Fruit fly (Drosophila melanogaster) whole organism, embryonic: ENCODE data around the gene Ndae1.

Experiments
- CG10654 ChIP-seq: fragments of 200-800 bp; sonication (Bioruptor generic); optimal IDR thresholded peaks from 2 replicates; lab custom pipeline; 2016; ENCODE audit warnings: missing biosample characterization, missing genetic modification characterization
- CG12659 ChIP-seq: fragments of 200-800 bp; sonication (Bioruptor generic); optimal IDR thresholded peaks from 3 replicates; lab custom pipeline; 2017; ENCODE audit warnings: mild to moderate bottlenecking, missing biosample characterization, missing genetic modification reagents, missing genetic modification characterization
- CG13123 ChIP-seq: fragments of 200-800 bp; sonication (Bioruptor generic); optimal IDR thresholded peaks from 2 replicates; lab custom pipeline; 2016; ENCODE audit warnings: missing biosample characterization, missing genetic modification characterization
- CG14050 ChIP-seq: fragments of 200-800 bp; sonication (Bioruptor generic); IDR thresholded peaks from 3 replicates; pipeline ENCODE4 v1.3.6; 2022; ENCODE audit warnings: missing biosample characterization, missing genetic modification characterization
- CG17186 ChIP-seq: fragments of 200-800 bp; sonication (Bioruptor generic); optimal IDR thresholded peaks from 3 replicates; lab custom pipeline; 2017; ENCODE audit warnings: missing biosample characterization, missing genetic modification reagents, missing genetic modification characterization
- CG2199 ChIP-seq: fragments of 200-800 bp; sonication (Bioruptor generic); IDR thresholded peaks from 3 replicates; pipeline ENCODE4 v1.3.6; 2022; ENCODE audit warnings: missing biosample characterization, missing genetic modification characterization
- CG2678 ChIP-seq: fragments of 200-800 bp; sonication (Bioruptor generic); optimal IDR thresholded peaks from 3 replicates; lab custom pipeline; 2019; ENCODE audit warnings: missing biosample characterization, mild to moderate bottlenecking, missing genetic modification characterization, moderate library complexity
- CG2712 ChIP-seq: fragments of 200-800 bp; optimal IDR thresholded peaks from 3 replicates; lab custom pipeline; 2019; ENCODE audit warnings: missing biosample characterization, mild to moderate bottlenecking, missing genetic modification characterization, moderate library complexity
- CG2889 ChIP-seq: fragments of 200-800 bp; sonication (Bioruptor generic); IDR thresholded peaks from 3 replicates; pipeline ENCODE4 v1.3.6; 2022; ENCODE audit warnings: missing biosample characterization, missing genetic modification characterization
- CG31388 ChIP-seq: fragments of 200-800 bp; sonication (Bioruptor generic); optimal IDR thresholded peaks from 2 replicates; lab custom pipeline; 2016; ENCODE audit warnings: missing biosample characterization, missing genetic modification characterization
- CG3281 ChIP-seq: fragments of 200-800 bp; sonication (Bioruptor generic); optimal IDR thresholded peaks from 3 replicates; lab custom pipeline; 2017; ENCODE audit warnings: missing biosample characterization, mild to moderate bottlenecking, missing genetic modification characterization
- CG3838 ChIP-seq: fragments of 200-800 bp; sonication (Bioruptor generic); optimal IDR thresholded peaks from 3 replicates; lab custom pipeline; 2016; ENCODE audit warnings: missing biosample characterization, missing genetic modification characterization
- CG4820 ChIP-seq: fragments of 200-800 bp; sonication (Bioruptor generic); optimal IDR thresholded peaks from 3 replicates; lab custom pipeline; 2016; ENCODE audit warnings: missing biosample characterization, missing genetic modification characterization
- CG6272 ChIP-seq: fragments of 200-800 bp; sonication (Bioruptor generic); IDR thresholded peaks from 2 replicates; pipeline ENCODE4 v1.3.6; 2022; ENCODE audit warnings: missing biosample characterization, missing genetic modification characterization
- CG6683 ChIP-seq: fragments of 200-800 bp; sonication (Bioruptor generic); optimal IDR thresholded peaks from 2 replicates; lab custom pipeline; 2017; ENCODE audit warnings: missing biosample characterization, mild to moderate bottlenecking, missing genetic modification characterization, missing genetic modification reagents
- CG7271 ChIP-seq: fragments of 200-800 bp; sonication (Bioruptor generic); optimal IDR thresholded peaks from 2 replicates; lab custom pipeline; 2018; ENCODE audit warnings: missing biosample characterization, mild to moderate bottlenecking, missing genetic modification characterization, moderate library complexity
- CG7928 ChIP-seq: fragments of 200-800 bp; sonication (Bioruptor generic); optimal IDR thresholded peaks from 2 replicates; lab custom pipeline; 2017; ENCODE audit warnings: missing biosample characterization, mild to moderate bottlenecking, missing genetic modification characterization
- CG8290 ChIP-seq, 3 experiments: fragments of 200-800 bp; sonication (Bioruptor generic); optimal IDR thresholded peaks; 2 replicates each; lab custom pipeline; 2016 to 2019; ENCODE audit warnings: missing biosample characterization in 3 of 3, missing genetic modification characterization in 3 of 3, mild to moderate bottlenecking in 2 of 3, moderate library complexity in 1 of 3
- CG9215 ChIP-seq: fragments of 200-800 bp; sonication (Bioruptor generic); IDR thresholded peaks from 2 replicates; pipeline ENCODE4 v1.3.6; 2022; ENCODE audit warnings: missing biosample characterization, missing genetic modification characterization
- CG9797 ChIP-seq: fragments of 200-800 bp; sonication (Bioruptor generic); optimal IDR thresholded peaks from 3 replicates; lab custom pipeline; 2018; ENCODE audit warnings: missing biosample characterization, mild to moderate bottlenecking, missing genetic modification characterization
- D ChIP-seq, 2 experiments: fragments of 200-800 bp in 1 of 2; fragments of >200 bp in 1 of 2; sonication (Bioruptor generic) in 1 of 2; optimal IDR thresholded peaks; 2 replicates in 1 of 2; 3 replicates in 1 of 2; lab custom pipeline; 2017; ENCODE audit warnings: mild to moderate bottlenecking in 1 of 2, missing biosample characterization in 1 of 2, missing genetic modification characterization in 1 of 2, missing genetic modification reagents in 1 of 2
- Dek ChIP-seq: fragments of 200-800 bp; sonication (Bioruptor generic); optimal IDR thresholded peaks from 3 replicates; lab custom pipeline; 2019; ENCODE audit warnings: missing biosample characterization, mild to moderate bottlenecking, missing genetic modification characterization, moderate library complexity
- Fer1 ChIP-seq: fragments of 200-800 bp; sonication (Bioruptor generic); optimal IDR thresholded peaks from 2 replicates; lab custom pipeline; 2017; ENCODE audit warnings: missing biosample characterization, mild to moderate bottlenecking, missing genetic modification characterization
- HHEX ChIP-seq: fragments of 200-800 bp; sonication (Bioruptor generic); optimal IDR thresholded peaks from 3 replicates; lab custom pipeline; 2017; ENCODE audit warnings: missing biosample characterization, mild to moderate bottlenecking, missing genetic modification characterization, missing genetic modification reagents
- Med ChIP-seq: fragments of 200-800 bp; sonication (Bioruptor generic); peaks from one replicate; lab custom pipeline; 2016; ENCODE audit warnings: missing biosample characterization, missing genetic modification characterization, mild to moderate bottlenecking, inconsistent platforms, moderate library complexity
- abd-A ChIP-seq: fragments of 200-800 bp; sonication (Bioruptor generic); optimal IDR thresholded peaks from 3 replicates; lab custom pipeline; 2019; ENCODE audit warnings: missing biosample characterization, mild to moderate bottlenecking, missing genetic modification characterization, moderate library complexity
- ase ChIP-seq: fragments of 200-800 bp; sonication (Bioruptor generic); IDR thresholded peaks from 3 replicates; pipeline ENCODE4 v1.3.6; 2022; ENCODE audit warnings: missing biosample characterization, missing genetic modification characterization
- bigmax ChIP-seq: fragments of 200-800 bp; sonication (Bioruptor generic); optimal IDR thresholded peaks from 2 replicates; lab custom pipeline; 2018; ENCODE audit warnings: missing biosample characterization, mild to moderate bottlenecking, missing genetic modification characterization
- da ChIP-seq: fragments of 200-800 bp; sonication (Bioruptor generic); optimal IDR thresholded peaks from 2 replicates; lab custom pipeline; 2016; ENCODE audit warnings: missing biosample characterization, missing genetic modification characterization
- emc ChIP-seq: fragments of 200-800 bp; sonication (Bioruptor generic); optimal IDR thresholded peaks from 2 replicates; lab custom pipeline; 2016; ENCODE audit warnings: missing biosample characterization, missing genetic modification characterization
- ewg ChIP-seq: fragments of 200-800 bp; sonication (Bioruptor generic); optimal IDR thresholded peaks from 3 replicates; lab custom pipeline; 2017; ENCODE audit warnings: mild to moderate bottlenecking, missing biosample characterization, missing genetic modification reagents, missing genetic modification characterization
- eyg ChIP-seq: fragments of 200-800 bp; sonication (Bioruptor generic); optimal IDR thresholded peaks from 3 replicates; lab custom pipeline; 2016; ENCODE audit warnings: missing biosample characterization, missing genetic modification characterization
- gem ChIP-seq: fragments of 200-800 bp; sonication (Bioruptor generic); optimal IDR thresholded peaks from 2 replicates; lab custom pipeline; 2019; ENCODE audit warnings: missing biosample characterization, mild to moderate bottlenecking, missing genetic modification characterization, moderate library complexity
- grn ChIP-seq: fragments of 200-800 bp; sonication (Bioruptor generic); optimal IDR thresholded peaks from 3 replicates; lab custom pipeline; 2017; ENCODE audit warnings: missing biosample characterization, missing genetic modification characterization
- hbn ChIP-seq: fragments of 200-800 bp; sonication (Bioruptor generic); IDR thresholded peaks from 2 replicates; pipeline ENCODE4 v1.3.6; 2022; ENCODE audit warnings: missing biosample characterization, missing genetic modification characterization; ENCODE audit not compliant: partially characterized antibody
- hkb ChIP-seq, 2 experiments: fragments of 200-800 bp in 1 of 2; fragments of >200 bp in 1 of 2; sonication (Bioruptor generic) in 1 of 2; IDR thresholded peaks in 1 of 2; optimal IDR thresholded peaks in 1 of 2; 2 replicates each; pipeline versions ENCODE4 v1.3.6 to Lab custom; 2017 to 2022; ENCODE audit warnings: missing biosample characterization in 1 of 2, missing genetic modification characterization in 1 of 2
- kni ChIP-seq: fragments of 200-800 bp; sonication (Bioruptor generic); optimal IDR thresholded peaks from 3 replicates; lab custom pipeline; 2017; ENCODE audit warnings: mild to moderate bottlenecking, missing biosample characterization, missing genetic modification reagents, missing genetic modification characterization
- lab ChIP-seq: fragments of 200-800 bp; sonication (Bioruptor generic); optimal IDR thresholded peaks from 3 replicates; lab custom pipeline; 2017; ENCODE audit warnings: missing biosample characterization, missing genetic modification characterization, mild to moderate bottlenecking, moderate library complexity, missing genetic modification reagents
- lov ChIP-seq, 2 experiments: fragments of 200-800 bp in 1 of 2; fragments of >200 bp in 1 of 2; sonication (Bioruptor generic) in 1 of 2; IDR thresholded peaks in 1 of 2; optimal IDR thresholded peaks in 1 of 2; 2 replicates in 1 of 2; 3 replicates in 1 of 2; pipeline versions ENCODE4 v1.3.6 to Lab custom; 2017 to 2022; ENCODE audit warnings: missing biosample characterization in 1 of 2, missing genetic modification characterization in 1 of 2
- nerfin-1 ChIP-seq: fragments of 200-800 bp; sonication (Bioruptor generic); optimal IDR thresholded peaks from 3 replicates; lab custom pipeline; 2019; ENCODE audit warnings: missing biosample characterization, mild to moderate bottlenecking, missing genetic modification characterization, moderate library complexity
- prd ChIP-seq, 3 experiments: fragments of >200 bp in 2 of 3; fragments of 200-800 bp in 1 of 3; sonication (Bioruptor generic) in 1 of 3; optimal IDR thresholded peaks in 2 of 3; IDR thresholded peaks in 1 of 3; 2 replicates in 2 of 3; 3 replicates in 1 of 3; pipeline versions ENCODE4 v1.3.6 to Lab custom; 2017 to 2022; ENCODE audit warnings: missing biosample characterization in 1 of 3, missing genetic modification characterization in 1 of 3
- psq ChIP-seq: fragments of 200-800 bp; sonication (Bioruptor generic); optimal IDR thresholded peaks from 2 replicates; lab custom pipeline; 2017; ENCODE audit warnings: missing biosample characterization, missing genetic modification characterization
- repo ChIP-seq: fragments of 200-800 bp; sonication (Bioruptor generic); optimal IDR thresholded peaks from 2 replicates; lab custom pipeline; 2016; ENCODE audit warnings: missing biosample characterization, missing genetic modification characterization
- salm ChIP-seq: fragments of 200-800 bp; sonication (Bioruptor generic); optimal IDR thresholded peaks from 2 replicates; lab custom pipeline; 2018; ENCODE audit warnings: missing biosample characterization, mild to moderate bottlenecking, missing genetic modification characterization
- sens ChIP-seq: fragments of 200-800 bp; sonication (Bioruptor generic); peaks from one replicate; lab custom pipeline; 2016; ENCODE audit warnings: missing biosample characterization, missing genetic modification characterization
- sim ChIP-seq: fragments of 200-800 bp; sonication (Bioruptor generic); IDR thresholded peaks from 2 replicates; pipeline ENCODE4 v1.3.6; 2022; ENCODE audit warnings: missing biosample characterization, missing genetic modification characterization
- ssp ChIP-seq: fragments of 200-800 bp; sonication (Bioruptor generic); IDR thresholded peaks from 2 replicates; pipeline ENCODE4 v1.3.6; 2022; ENCODE audit warnings: missing biosample characterization, missing genetic modification characterization
- sug ChIP-seq: fragments of 200-800 bp; optimal IDR thresholded peaks from 2 replicates; lab custom pipeline; 2019; ENCODE audit warnings: missing biosample characterization, mild to moderate bottlenecking, missing genetic modification characterization, moderate library complexity
- trem ChIP-seq: fragments of 200-800 bp; optimal IDR thresholded peaks from 3 replicates; lab custom pipeline; 2019; ENCODE audit warnings: missing biosample characterization, mild to moderate bottlenecking, missing genetic modification characterization, moderate library complexity

The Ndae1 gene

DNA sequence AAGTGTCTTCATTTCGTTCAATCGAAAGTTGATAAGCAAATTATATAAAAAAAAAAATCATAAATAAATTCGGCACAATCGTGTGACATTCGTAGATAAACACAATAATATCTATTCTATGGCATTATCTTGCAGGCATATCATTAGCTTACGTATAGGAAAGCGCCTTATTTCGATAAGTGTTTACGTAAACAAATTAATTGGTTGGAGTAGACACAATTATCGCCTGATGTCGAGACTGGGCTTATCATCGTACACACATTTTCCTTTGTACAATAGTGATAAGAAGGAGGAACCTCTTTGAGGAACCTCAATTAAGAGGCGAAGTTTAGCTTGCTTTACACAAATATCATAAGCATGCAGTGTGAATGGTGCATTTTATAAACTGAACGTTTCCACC lies 34.3 kb downstream of the Ndae1 start (continued):
- no peak for TF ChIP-seq gem (tag; lab: Kevin White, UChicago)
- TF ChIP-seq Dek (tag; lab: Kevin White, UChicago): no peak
- TF ChIP-seq sug (tag; lab: Kevin White, UChicago): peak; percentile 33
- no peak for TF ChIP-seq CG17186
- TF ChIP-seq CG2678 (tag; lab: Kevin White, UChicago): peak; percentile 10
- TF ChIP-seq sim (GFP tag; lab: Robert Waterston, UW): no peak
- no peak for TF ChIP-seq CG14050 (GFP tag; lab: Robert Waterston, UW)
- TF ChIP-seq grn (GFP tag; lab: Kevin White, UChicago): peak; percentile 62
- TF ChIP-seq CG10654 (GFP tag; lab: Kevin White, UChicago): no peak
- no peak for TF ChIP-seq Fer1 (GFP tag; lab: Kevin White, UChicago)
- TF ChIP-seq ssp (GFP tag; lab: Robert Waterston, UW): no peak
- no peak for TF ChIP-seq CG6683 (GFP tag; lab: Kevin White, UChicago)
- no peak for TF ChIP-seq CG7271
- no peak for TF ChIP-seq CG13123 (GFP tag; lab: Kevin White, UChicago)
- TF ChIP-seq CG31388 (GFP tag; lab: Kevin White, UChicago): no peak
- TF ChIP-seq trem (tag; lab: Kevin White, UChicago): no peak
- TF ChIP-seq CG12659 (GFP tag; lab: Kevin White, UChicago): no peak
- no peak for TF ChIP-seq abd-A (tag; lab: Kevin White, UChicago)
- no peak for TF ChIP-seq CG4820 (GFP tag; lab: Kevin White, UChicago)
- no peak for TF ChIP-seq CG3838
- TF ChIP-seq psq (GFP tag; lab: Kevin White, UChicago): no peak
- no peak for TF ChIP-seq eyg
- no peak for TF ChIP-seq repo (GFP tag; lab: Kevin White, UChicago)
- TF ChIP-seq CG9797 (GFP tag; lab: Kevin White, UChicago): no peak
- no peak for TF ChIP-seq CG7928
- TF ChIP-seq D (optimal IDR thresholded peaks at IDR 0.05; lab: Kevin White, UChicago): no peak
- TF ChIP-seq D (GFP tag; optimal IDR thresholded peaks at IDR 0.05; lab: Kevin White, UChicago): no peak
- peak; percentile 16 for TF ChIP-seq sens
- TF ChIP-seq HHEX: no peak
- TF ChIP-seq bigmax (GFP tag; lab: Kevin White, UChicago): no peak
- TF ChIP-seq da: no peak
- TF ChIP-seq CG2889 (GFP tag; lab: Robert Waterston, UW): no peak
- TF ChIP-seq CG2199 (GFP tag; lab: Robert Waterston, UW): peak; percentile 44; the same call in 1 of the 3 replicates
- TF ChIP-seq prd (optimal IDR thresholded peaks at IDR 0.05; lab: Kevin White, UChicago): no peak
- TF ChIP-seq prd (GFP tag; IDR thresholded peaks at IDR 0.05; lab: Robert Waterston, UW): no peak
- TF ChIP-seq ase (GFP tag; lab: Robert Waterston, UW): no peak
- TF ChIP-seq lov (optimal IDR thresholded peaks at IDR 0.05; lab: Kevin White, UChicago): no peak
- no peak for TF ChIP-seq lov (GFP tag; IDR thresholded peaks at IDR 0.05; lab: Robert Waterston, UW)
- no peak for TF ChIP-seq CG6272 (GFP tag; lab: Robert Waterston, UW)
- no peak for TF ChIP-seq CG2712 (tag; lab: Kevin White, UChicago)
- no peak for TF ChIP-seq CG8290 (GFP tag; optimal IDR thresholded peaks at IDR 0.05; lab: Kevin White, UChicago)
- TF ChIP-seq CG8290 (tag; optimal IDR thresholded peaks at IDR 0.05; lab: Kevin White, UChicago): peak in 1 of 2 experiments; percentile 2
- no peak for TF ChIP-seq CG9215 (GFP tag; lab: Robert Waterston, UW)
- TF ChIP-seq emc: no peak
- no peak for TF ChIP-seq nerfin-1
- peak; percentile 11 for TF ChIP-seq CG3281 (GFP tag; lab: Kevin White, UChicago)
- TF ChIP-seq hbn: no peak
- TF ChIP-seq lab (GFP tag; lab: Kevin White, UChicago): no peak
- TF ChIP-seq hkb (optimal IDR thresholded peaks at IDR 0.05; lab: Kevin White, UChicago): no peak
- 0 out of 2 replicates have a peak, but pooled peaks have one; percentile 8 for TF ChIP-seq hkb (GFP tag; IDR thresholded peaks at IDR 0.05; lab: Robert Waterston, UW)
- TF ChIP-seq Med (GFP tag; lab: Kevin White, UChicago): peak; percentile 23
- peak; percentile 14 for TF ChIP-seq salm (tag; lab: Kevin White, UChicago)
- no peak for TF ChIP-seq kni (GFP tag; lab: Kevin White, UChicago)
- no peak for TF ChIP-seq ewg
